Worm (Caenorhabditis elegans) whole organism, L1 larva: Measurements from ENCODE around the gene C17G10.13.
"Not testable (repeated sequence)": the region's sequence is repeated elsewhere in the genome, so short reads cannot be mapped to it uniquely, and the experiment has no call there.

Experiments
- C04F5.9 ChIP-seq: sonication (generic microtip); optimal IDR thresholded peaks from 2 replicates; lab custom pipeline; 2016; ENCODE audit warnings: missing genetic modification characterization, missing compliant biosample characterization
- C34B4.2 ChIP-seq: sonication (generic microtip); optimal IDR thresholded peaks from 2 replicates; lab custom pipeline; 2017; ENCODE audit warnings: mild to moderate bottlenecking, missing genetic modification characterization, missing compliant biosample characterization
- F16B12.6 ChIP-seq: fragments of 150-350 bp; optimal IDR thresholded peaks from 2 replicates; lab custom pipeline; 2014; ENCODE audit warnings: missing biosample characterization, missing genetic modification characterization
- alr-1 ChIP-seq: fragments of 200-800 bp; sonication (Bioruptor generic); optimal IDR thresholded peaks from 2 replicates; lab custom pipeline; 2018; ENCODE audit warnings: borderline replicate concordance, mild to moderate bottlenecking, missing genetic modification characterization, missing compliant biosample characterization
- aly-2 ChIP-seq: fragments of 150-350 bp; optimal IDR thresholded peaks from 2 replicates; lab custom pipeline; 2014; ENCODE audit warnings: missing biosample characterization, missing genetic modification characterization
- ama-1 ChIP-seq: fragments of 150-350 bp; optimal IDR thresholded peaks from 2 replicates; lab custom pipeline; 2014
- blmp-1 ChIP-seq: fragments of 150-350 bp; optimal IDR thresholded peaks from 2 replicates; lab custom pipeline; 2014; ENCODE audit warnings: missing biosample characterization, missing genetic modification characterization
- ceh-63 ChIP-seq: fragments of 200-800 bp; sonication (Bioruptor generic); optimal IDR thresholded peaks from 2 replicates; lab custom pipeline; 2018; ENCODE audit warnings: mild to moderate bottlenecking, missing genetic modification characterization, missing compliant biosample characterization
- ceh-8 ChIP-seq: fragments of 200-800 bp; sonication (Bioruptor generic); optimal IDR thresholded peaks from 2 replicates; lab custom pipeline; 2018; ENCODE audit warnings: mild to moderate bottlenecking, missing genetic modification characterization, moderate library complexity, missing compliant biosample characterization
- ceh-88 ChIP-seq: fragments of 200-800 bp; sonication (Bioruptor generic); IDR thresholded peaks from 2 replicates; pipeline ENCODE4 v1.3.6; 2022; ENCODE audit warnings: missing genetic modification characterization, missing compliant biosample characterization
- ces-1 ChIP-seq: fragments of 150-350 bp; optimal IDR thresholded peaks from 2 replicates; lab custom pipeline; 2014; ENCODE audit warnings: missing biosample characterization, missing genetic modification reagents, missing genetic modification characterization
- dpl-1 ChIP-seq, 3 experiments: fragments of 150-350 bp in 2 of 3; sonication (generic microtip) in 1 of 3; optimal IDR thresholded peaks; 2 replicates each; lab custom pipeline; 2014 to 2017; ENCODE audit warnings: missing biosample characterization in 3 of 3, missing genetic modification characterization in 3 of 3, missing genetic modification reagents in 3 of 3
- efl-1 ChIP-seq, 4 experiments: fragments of 150-350 bp; optimal IDR thresholded peaks in 3 of 4; peaks in 1 of 4; 1 replicate in 1 of 4; 2 replicates in 3 of 4; lab custom pipeline; 2014; ENCODE audit warnings: missing biosample characterization in 2 of 4, missing genetic modification characterization in 2 of 4, missing genetic modification reagents in 2 of 4
- efl-3 ChIP-seq: fragments of 200-800 bp; sonication (Bioruptor generic); optimal IDR thresholded peaks from 2 replicates; lab custom pipeline; 2018; ENCODE audit warnings: mild to moderate bottlenecking, missing genetic modification characterization, missing compliant biosample characterization
- egl-13 ChIP-seq: sonication (generic microtip); optimal IDR thresholded peaks from 2 replicates; lab custom pipeline; 2016; ENCODE audit warnings: missing genotype, missing genetic modification reagents, missing genetic modification characterization, missing compliant biosample characterization
- elt-3 ChIP-seq, 6 experiments: fragments of 150-350 bp in 1 of 6; sonication (generic microtip); optimal IDR thresholded peaks; 2 replicates each; lab custom pipeline; 2017 to 2018; ENCODE audit warnings: missing biosample characterization in 6 of 6, missing genetic modification characterization in 6 of 6, inconsistent platforms in 1 of 6
- ets-5 ChIP-seq: fragments of 200-800 bp; sonication (Bioruptor generic); IDR thresholded peaks from 2 replicates; pipeline ENCODE4 v1.3.6; 2022; ENCODE audit warnings: missing genetic modification characterization, missing compliant biosample characterization
- fkh-10 ChIP-seq: sonication (generic microtip); optimal IDR thresholded peaks from 2 replicates; lab custom pipeline; 2017; ENCODE audit warnings: missing biosample characterization, missing genetic modification reagents, missing genetic modification characterization
- fos-1 ChIP-seq: fragments of 150-350 bp; optimal IDR thresholded peaks from 2 replicates; lab custom pipeline; 2014; ENCODE audit warnings: missing biosample characterization, missing genetic modification characterization
- grh-1 ChIP-seq: fragments of 200-800 bp; sonication (Bioruptor generic); IDR thresholded peaks from 2 replicates; pipeline ENCODE4 v1.3.6; 2022; ENCODE audit warnings: missing genetic modification reagents, missing genetic modification characterization, missing compliant biosample characterization
- hlh-4 ChIP-seq: sonication (generic microtip); optimal IDR thresholded peaks from 2 replicates; lab custom pipeline; 2016; ENCODE audit warnings: mild to moderate bottlenecking, missing genetic modification characterization, missing compliant biosample characterization
- lin-14 ChIP-seq: fragments of 200-800 bp; sonication (Bioruptor generic); optimal IDR thresholded peaks from 2 replicates; lab custom pipeline; 2018; ENCODE audit warnings: mild to moderate bottlenecking, missing genetic modification characterization, moderate library complexity, missing compliant biosample characterization
- lin-15B ChIP-seq: fragments of 150-350 bp; sonication (generic microtip); optimal IDR thresholded peaks from 3 replicates; lab custom pipeline; 2014; ENCODE audit warnings: missing biosample characterization, missing genetic modification characterization
- lin-35 ChIP-seq, 2 experiments: fragments of 150-350 bp; optimal IDR thresholded peaks; 2 replicates each; lab custom pipeline; 2014; ENCODE audit warnings: missing biosample characterization in 2 of 2, missing genetic modification characterization in 2 of 2, missing genetic modification reagents in 2 of 2
- mab-9 ChIP-seq: fragments of 200-800 bp; sonication (Bioruptor generic); IDR thresholded peaks from 2 replicates; pipeline ENCODE4 v1.3.6; 2022; ENCODE audit warnings: missing genetic modification reagents, missing genetic modification characterization, missing compliant biosample characterization
- mef-2 ChIP-seq: fragments of 150-350 bp; optimal IDR thresholded peaks from 2 replicates; lab custom pipeline; 2014; ENCODE audit warnings: missing biosample characterization, missing genetic modification characterization
- nhr-19 ChIP-seq: fragments of 200-800 bp; sonication (Bioruptor generic); conservative IDR thresholded peaks from 2 replicates; pipeline ENCODE4 v1.3.6; 2022; ENCODE audit warnings: missing genetic modification characterization, missing compliant biosample characterization
- nhr-237 ChIP-seq: fragments of 150-350 bp; optimal IDR thresholded peaks from 2 replicates; lab custom pipeline; 2014; ENCODE audit warnings: missing biosample characterization, missing genetic modification characterization
- nhr-47 ChIP-seq: sonication (generic microtip); optimal IDR thresholded peaks from 2 replicates; lab custom pipeline; 2016; ENCODE audit warnings: mild to moderate bottlenecking, missing genetic modification characterization, moderate library complexity, missing compliant biosample characterization
- nhr-71 ChIP-seq: sonication (generic microtip); optimal IDR thresholded peaks from 2 replicates; lab custom pipeline; 2016; ENCODE audit warnings: mild to moderate bottlenecking, missing genetic modification characterization, moderate library complexity, missing compliant biosample characterization
- nhr-76 ChIP-seq: sonication (generic microtip); optimal IDR thresholded peaks from 2 replicates; lab custom pipeline; 2017; ENCODE audit warnings: missing biosample characterization, missing genetic modification characterization
- nhr-77 ChIP-seq: fragments of 150-350 bp; optimal IDR thresholded peaks from 2 replicates; lab custom pipeline; 2014; ENCODE audit warnings: missing biosample characterization, missing genetic modification characterization
- nhr-90 ChIP-seq: sonication (generic microtip); optimal IDR thresholded peaks from 2 replicates; lab custom pipeline; 2016; ENCODE audit warnings: mild to moderate bottlenecking, missing genetic modification characterization, missing compliant biosample characterization; ENCODE audit not compliant: poor library complexity
- sox-4 ChIP-seq: sonication (generic microtip); optimal IDR thresholded peaks from 2 replicates; lab custom pipeline; 2016; ENCODE audit warnings: missing genetic modification characterization, missing compliant biosample characterization
- sptf-1 ChIP-seq: fragments of 150-350 bp; optimal IDR thresholded peaks from 2 replicates; lab custom pipeline; 2014; ENCODE audit warnings: missing biosample characterization, missing genetic modification characterization
- swsn-7 ChIP-seq: sonication (generic microtip); optimal IDR thresholded peaks from 2 replicates; lab custom pipeline; 2016; ENCODE audit warnings: missing genetic modification characterization, missing compliant biosample characterization
- tbx-2 ChIP-seq: sonication (generic microtip); optimal IDR thresholded peaks from 2 replicates; lab custom pipeline; 2016; ENCODE audit warnings: missing genetic modification characterization, missing compliant biosample characterization
- unc-30 ChIP-seq: sonication (generic microtip); optimal IDR thresholded peaks from 2 replicates; lab custom pipeline; 2017; ENCODE audit warnings: missing biosample characterization, missing genetic modification characterization
- unc-86 ChIP-seq: sonication (generic microtip); optimal IDR thresholded peaks from 2 replicates; lab custom pipeline; 2016; ENCODE audit warnings: missing genetic modification characterization, missing compliant biosample characterization
- unc-98 ChIP-seq: fragments of 200-800 bp; sonication (Bioruptor generic); IDR thresholded peaks from 2 replicates; pipeline ENCODE4 v1.3.6; 2022; ENCODE audit warnings: missing genetic modification characterization, missing compliant biosample characterization
- zag-1 ChIP-seq: fragments of 150-350 bp; optimal IDR thresholded peaks from 2 replicates; lab custom pipeline; 2014; ENCODE audit warnings: missing biosample characterization, missing genetic modification characterization
- zip-4 ChIP-seq: fragments of 200-800 bp; sonication (Bioruptor generic); optimal IDR thresholded peaks from 2 replicates; lab custom pipeline; 2018; ENCODE audit warnings: mild to moderate bottlenecking, missing genetic modification characterization, moderate library complexity, missing compliant biosample characterization
- ztf-11 ChIP-seq, 2 experiments: sonication (generic microtip); optimal IDR thresholded peaks; 2 replicates each; lab custom pipeline; 2016 to 2017; ENCODE audit warnings: missing genetic modification characterization in 2 of 2, missing biosample characterization in 1 of 2, missing compliant biosample characterization in 1 of 2

The C17G10.13 gene

DNA sequence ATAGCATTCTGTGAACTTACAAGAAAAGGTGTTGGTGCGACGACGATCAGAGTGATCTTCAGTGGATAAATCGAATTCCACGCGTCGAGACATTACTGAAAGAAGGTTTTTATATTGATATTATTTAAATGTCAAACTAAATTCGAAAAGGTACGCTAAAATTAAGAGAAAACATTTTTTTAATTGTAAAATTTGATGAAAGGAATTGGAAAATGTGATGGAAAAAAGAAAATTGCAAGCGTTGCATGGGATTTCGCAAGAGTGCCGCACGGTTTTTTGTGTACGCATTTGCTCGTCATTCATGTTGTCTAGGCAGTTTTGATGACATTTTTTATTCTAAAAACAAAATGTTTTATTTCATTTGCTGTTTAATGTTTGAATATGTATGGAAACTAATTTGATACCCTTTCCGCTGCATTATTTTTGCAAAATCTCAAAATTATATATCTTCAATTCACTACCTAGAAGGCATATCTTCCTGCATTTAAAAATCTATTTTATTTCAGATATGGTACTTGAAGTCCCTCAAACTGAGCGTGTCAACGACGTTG, 41.3 kb upstream of the C17G10.13 start, which contains the start of the genes F59E12.6 and npl-4.1:
TSS of gene F59E12.6 (minus strand) at position 101 of the 551 bp plus-strand sequence.
TSS of gene npl-4.1 (plus strand) at position 501 of the 551 bp plus-strand sequence.
- not testable (repeated sequence) for TF ChIP-seq lin-35 (GFP tag; optimal IDR thresholded peaks at IDR 0.05; lab: Kevin White, UChicago); alr-1 (tag; lab: Kevin White, UChicago); unc-86 (tag; lab: Kevin White, UChicago)

- TF ChIP-seq dpl-1 (GFP tag; optimal IDR thresholded peaks at IDR 0.05; lab: Kevin White, UChicago) = no peak
- TF ChIP-seq sptf-1 (tag; lab: Kevin White, UChicago) = no peak
- TF ChIP-seq mab-9 (GFP tag; lab: Robert Waterston, UW) = no peak
- TF ChIP-seq ceh-63 (GFP tag; lab: Kevin White, UChicago) = no peak
- TF ChIP-seq nhr-77 = no peak
- no peak for TF ChIP-seq hlh-4 (tag; lab: Kevin White, UChicago)
- no peak for TF ChIP-seq fkh-10 (GFP tag; lab: Kevin White, UChicago)
- TF ChIP-seq blmp-1 (tag; lab: Kevin White, UChicago) = no peak
- TF ChIP-seq nhr-19 (GFP tag; lab: Robert Waterston, UW) = no peak
- no peak for TF ChIP-seq alr-1 (tag; lab: Kevin White, UChicago)
- no peak for TF ChIP-seq unc-98
- no peak for TF ChIP-seq ceh-88 (GFP tag; lab: Robert Waterston, UW)
- TF ChIP-seq C04F5.9 (tag; lab: Kevin White, UChicago) = no peak
- TF ChIP-seq nhr-76 (tag; lab: Kevin White, UChicago) = no peak
These were observed 38.8 kb upstream of the C17G10.13 start, which contains the start of gene F59E12.15 for ce11 chrII:5628326-5628818. F59E12.15 (minus strand) TSS chrII:5628376.

ce11 chrII:5622383-5622939, 32.9 kb upstream of the C17G10.13 start, which contains the start of the genes eif-3.L and npl-4.2:
eif-3.L (minus strand) TSS chrII:5622483.
npl-4.2 (plus strand) TSS chrII:5622889.
- not testable (repeated sequence) for TF ChIP-seq unc-98; egl-13 (tag; lab: Kevin White, UChicago); hlh-4 (tag; lab: Kevin White, UChicago)

DNA sequence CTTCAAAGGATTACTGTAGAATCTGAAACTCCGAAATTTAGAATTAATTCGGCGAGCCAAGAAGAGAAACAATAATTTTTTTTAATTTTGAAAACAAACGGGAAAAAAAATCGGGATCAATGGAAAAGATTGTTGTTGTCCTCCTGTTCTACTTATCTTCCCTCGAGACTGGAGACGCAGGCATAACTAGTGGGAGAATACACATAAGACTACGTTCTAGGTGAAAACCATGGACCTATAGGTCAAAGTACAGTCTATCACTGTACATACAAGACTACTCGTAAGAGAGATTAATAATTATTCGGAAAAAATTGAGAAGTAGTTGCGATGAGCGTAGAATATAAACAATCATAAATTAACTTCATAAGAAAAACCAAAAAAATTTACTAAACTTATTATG, 29.7 kb upstream of the C17G10.13 start, which contains the start of gene dhs-6:
TSS of gene dhs-6 (minus strand) at position 22 of the 400 bp plus-strand sequence.
- TF ChIP-seq nhr-237 (tag; lab: Kevin White, UChicago) (no peak), tbx-2 (tag; lab: Kevin White, UChicago) (no peak), swsn-7 (tag; lab: Kevin White, UChicago) (no peak), nhr-47 (no peak), mef-2 (tag; lab: Kevin White, UChicago) (no peak), F16B12.6 (tag; lab: Kevin White, UChicago) (no peak), sox-4 (tag; lab: Kevin White, UChicago) (no peak), egl-13 (tag; lab: Kevin White, UChicago) (no peak), fos-1 (tag; lab: Kevin White, UChicago) (no peak), zip-4 (GFP tag; lab: Kevin White, UChicago) (no peak), aly-2 (tag; lab: Kevin White, UChicago) (no peak), elt-3 (tag; optimal IDR thresholded peaks at IDR 0.05; lab: Kevin White, UChicago) (peak in 2 of 6 experiments; percentile 6 to 18), C34B4.2 (tag; lab: Kevin White, UChicago) (no peak), ets-5 (GFP tag; lab: Robert Waterston, UW) (no peak), ceh-63 (GFP tag; lab: Kevin White, UChicago) (no peak), ama-1 (lab: Kevin White, UChicago) (no peak), ceh-8 (GFP tag; lab: Kevin White, UChicago) (no peak), nhr-77 (no peak), nhr-71 (tag; lab: Kevin White, UChicago) (peak; percentile 13), unc-30 (tag; lab: Kevin White, UChicago) (no peak), efl-1 (optimal IDR thresholded peaks at IDR 0.05; lab: Kevin White, UChicago) (no peak), efl-1 (GFP tag; optimal IDR thresholded peaks at IDR 0.05 in 1 of 2; lab: Kevin White, UChicago) (no peak), lin-14 (peak; percentile 18), ztf-11 (tag; optimal IDR thresholded peaks at IDR 0.05; lab: Kevin White, UChicago) (no peak), hlh-4 (tag; lab: Kevin White, UChicago) (no peak), lin-15B (tag; lab: Kevin White, UChicago) (no peak), alr-1 (tag; lab: Kevin White, UChicago) (no peak), zag-1 (tag; lab: Kevin White, UChicago) (no peak), ces-1 (GFP tag; lab: Kevin White, UChicago) (no peak), nhr-90 (no peak), grh-1 (no peak), efl-3 (GFP tag; lab: Kevin White, UChicago) (no peak)
